Worm (Caenorhabditis elegans): ENCODE data around the gene W07A12.8.

DNA sequence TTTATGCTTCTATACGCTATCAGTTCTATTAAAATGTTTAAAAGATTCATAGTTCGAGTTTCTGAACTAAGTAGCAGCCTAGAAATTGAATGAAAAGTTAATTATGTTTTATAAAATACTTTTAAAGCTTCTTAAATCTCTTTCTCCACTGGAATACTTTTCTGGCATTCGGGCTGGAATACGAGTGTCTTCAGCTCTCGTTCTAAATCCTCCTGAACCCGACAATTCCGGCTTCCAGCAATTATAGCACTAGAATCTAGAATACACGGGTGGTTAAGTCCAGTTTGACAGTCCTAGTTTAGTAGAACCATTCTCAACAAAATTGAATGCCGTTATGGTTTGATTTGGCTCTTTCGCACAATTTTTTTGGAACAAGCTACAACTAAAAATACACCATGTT lies 33.3 kb downstream of the W07A12.8 start:
- TF ChIP-seq nhr-21 (tag; optimal IDR thresholded peaks at IDR 0.05) (no peak), skn-1 (tag; optimal IDR thresholded peaks at IDR 0.05) (no peak), zag-1 (tag; optimal IDR thresholded peaks at IDR 0.05) (no peak), Y55F3AM.14 (GFP tag; optimal IDR thresholded peaks at IDR 0.05) (no peak), ztf-11 (tag; optimal IDR thresholded peaks at IDR 0.05) (no peak), ceh-16 (tag; optimal IDR thresholded peaks at IDR 0.05) (no peak), nhr-6 (tag; optimal IDR thresholded peaks at IDR 0.05) (no peak), blmp-1 (tag; optimal IDR thresholded peaks at IDR 0.05; ENCODE audit: insufficient read depth) (no peak), ZK546.5 (tag; optimal IDR thresholded peaks at IDR 0.05) (no peak), nhr-237 (tag; optimal IDR thresholded peaks at IDR 0.05) (no peak), ceh-82 (tag; optimal IDR thresholded peaks at IDR 0.05) (no peak)
